Worm (Caenorhabditis elegans) whole organism, L3 larva: Measurements from ENCODE around the gene Y7A5A.6.

Experiments
- R02D3.7 ChIP-seq: fragments of 150-350 bp; optimal IDR thresholded peaks from 2 replicates; lab custom pipeline; 2014; ENCODE audit warnings: missing biosample characterization, missing genetic modification characterization
- ZK546.5 ChIP-seq: sonication (generic microtip); optimal IDR thresholded peaks from 2 replicates; lab custom pipeline; 2017; ENCODE audit warnings: missing biosample characterization, missing genetic modification characterization
- aly-2 ChIP-seq: fragments of 150-350 bp; optimal IDR thresholded peaks from 2 replicates; lab custom pipeline; 2014; ENCODE audit warnings: missing biosample characterization, missing genetic modification characterization
- ama-1 ChIP-seq: fragments of 150-350 bp; optimal IDR thresholded peaks from 2 replicates; lab custom pipeline; 2018
- ceh-16 ChIP-seq: sonication (generic microtip); optimal IDR thresholded peaks from 2 replicates; lab custom pipeline; 2017; ENCODE audit warnings: missing biosample characterization, missing genetic modification characterization
- ceh-28 ChIP-seq: fragments of 150-350 bp; optimal IDR thresholded peaks from 2 replicates; lab custom pipeline; 2014; ENCODE audit warnings: missing biosample characterization, missing genetic modification reagents, missing genetic modification characterization
- ceh-82 ChIP-seq: fragments of 150-350 bp; optimal IDR thresholded peaks from 2 replicates; lab custom pipeline; 2014; ENCODE audit warnings: missing biosample characterization, missing genetic modification characterization
- ceh-9 ChIP-seq: sonication (generic microtip); optimal IDR thresholded peaks from 2 replicates; lab custom pipeline; 2018; ENCODE audit warnings: missing biosample characterization, missing genetic modification characterization
- daf-12 ChIP-seq: fragments of 150-350 bp; optimal IDR thresholded peaks from 2 replicates; lab custom pipeline; 2014; ENCODE audit warnings: missing biosample characterization, missing genetic modification reagents, missing genetic modification characterization
- egl-27 ChIP-seq: sonication (generic microtip); optimal IDR thresholded peaks from 4 replicates; lab custom pipeline; 2017; ENCODE audit warnings: missing biosample characterization, missing genetic modification reagents, missing genetic modification characterization
- egl-5 ChIP-seq: fragments of 150-350 bp; optimal IDR thresholded peaks from 2 replicates; lab custom pipeline; 2017; ENCODE audit warnings: missing biosample characterization, missing genetic modification reagents, missing genetic modification characterization, inconsistent platforms
- elt-2 ChIP-seq: sonication (generic microtip); optimal IDR thresholded peaks from 2 replicates; lab custom pipeline; 2016; ENCODE audit warnings: missing genetic modification reagents, mild to moderate bottlenecking, missing genetic modification characterization, missing compliant biosample characterization
- elt-3 ChIP-seq, 3 experiments: fragments of 150-350 bp in 1 of 3; sonication (generic microtip) in 2 of 3; optimal IDR thresholded peaks; 2 replicates in 2 of 3; 4 replicates in 1 of 3; lab custom pipeline; 2014 to 2017; ENCODE audit warnings: missing biosample characterization in 3 of 3, missing genetic modification characterization in 3 of 3
- eor-1 ChIP-seq, 2 experiments: fragments of 150-350 bp; optimal IDR thresholded peaks; 2 replicates each; lab custom pipeline; 2014 to 2018; ENCODE audit warnings: missing biosample characterization in 2 of 2, missing genetic modification characterization in 2 of 2
- fos-1 ChIP-seq: fragments of 150-350 bp; optimal IDR thresholded peaks from 2 replicates; lab custom pipeline; 2014; ENCODE audit warnings: missing biosample characterization, missing genetic modification characterization
- jun-1 ChIP-seq: fragments of 150-350 bp; optimal IDR thresholded peaks from 2 replicates; lab custom pipeline; 2014; ENCODE audit warnings: missing biosample characterization, missing genetic modification reagents, missing genetic modification characterization
- lin-39 ChIP-seq: fragments of 150-350 bp; optimal IDR thresholded peaks from 2 replicates; lab custom pipeline; 2018; ENCODE audit warnings: missing biosample characterization, missing genetic modification reagents, missing genetic modification characterization
- lsy-12 ChIP-seq: sonication (generic microtip); optimal IDR thresholded peaks from 2 replicates; lab custom pipeline; 2016; ENCODE audit warnings: mild to moderate bottlenecking, missing genetic modification characterization, missing compliant biosample characterization
- mdl-1 ChIP-seq: fragments of 150-350 bp; optimal IDR thresholded peaks from 2 replicates; lab custom pipeline; 2014; ENCODE audit warnings: missing biosample characterization, missing genetic modification characterization
- mml-1 ChIP-seq: fragments of 150-350 bp; sonication (generic microtip); optimal IDR thresholded peaks from 3 replicates; lab custom pipeline; 2014; ENCODE audit warnings: missing biosample characterization, missing genetic modification characterization
- nfya-1 ChIP-seq: sonication (generic microtip); optimal IDR thresholded peaks from 2 replicates; lab custom pipeline; 2017; ENCODE audit warnings: missing genetic modification characterization, mild to moderate bottlenecking, missing compliant biosample characterization, antibody characterized with exemption, moderate library complexity; ENCODE audit not compliant: insufficient read depth
- nhr-12 ChIP-seq: fragments of 150-350 bp; optimal IDR thresholded peaks from 2 replicates; lab custom pipeline; 2014; ENCODE audit warnings: missing biosample characterization, missing genetic modification characterization
- nhr-237 ChIP-seq: fragments of 150-350 bp; optimal IDR thresholded peaks from 2 replicates; lab custom pipeline; 2014; ENCODE audit warnings: missing biosample characterization, missing genetic modification characterization
- nhr-43 ChIP-seq: sonication (generic microtip); optimal IDR thresholded peaks from 2 replicates; lab custom pipeline; 2016; ENCODE audit warnings: mild to moderate bottlenecking, missing genetic modification characterization, missing compliant biosample characterization; ENCODE audit not compliant: poor library complexity, severe bottlenecking
- nhr-67 ChIP-seq: fragments of 150-350 bp; optimal IDR thresholded peaks from 2 replicates; lab custom pipeline; 2014; ENCODE audit warnings: missing biosample characterization, missing genetic modification characterization
- nhr-76 ChIP-seq: fragments of 150-350 bp; sonication (generic microtip); optimal IDR thresholded peaks from 5 replicates; lab custom pipeline; 2014; ENCODE audit warnings: missing biosample characterization, missing genetic modification characterization
- nhr-77 ChIP-seq: fragments of 150-350 bp; optimal IDR thresholded peaks from 2 replicates; lab custom pipeline; 2014; ENCODE audit warnings: missing biosample characterization, missing genetic modification characterization
- pha-4 ChIP-seq: fragments of 150-350 bp; optimal IDR thresholded peaks from 2 replicates; lab custom pipeline; 2014; ENCODE audit warnings: missing biosample characterization, missing genetic modification reagents, missing genetic modification characterization
- pqm-1 ChIP-seq: fragments of 150-350 bp; optimal IDR thresholded peaks from 2 replicates; lab custom pipeline; 2017; ENCODE audit warnings: missing biosample characterization, missing genetic modification characterization, inconsistent platforms
- sea-2 ChIP-seq: fragments of 150-350 bp; sonication (generic microtip); optimal IDR thresholded peaks from 4 replicates; lab custom pipeline; 2014; ENCODE audit warnings: missing biosample characterization, missing genetic modification reagents, missing genetic modification characterization
- skn-1 ChIP-seq: fragments of 150-350 bp; optimal IDR thresholded peaks from 2 replicates; lab custom pipeline; 2014; ENCODE audit warnings: missing biosample characterization, missing genetic modification characterization
- snpc-4 ChIP-seq: fragments of 150-350 bp; optimal IDR thresholded peaks from 2 replicates; lab custom pipeline; 2014; ENCODE audit warnings: missing biosample characterization, missing genetic modification characterization
- tbx-2 ChIP-seq: sonication (generic microtip); optimal IDR thresholded peaks from 2 replicates; lab custom pipeline; 2016; ENCODE audit warnings: mild to moderate bottlenecking, missing genetic modification characterization, missing compliant biosample characterization
- unc-39 ChIP-seq: sonication (generic microtip); optimal IDR thresholded peaks from 4 replicates; lab custom pipeline; 2017; ENCODE audit warnings: missing biosample characterization, missing genetic modification characterization
- unc-62 ChIP-seq: fragments of 150-350 bp; sonication (generic microtip); optimal IDR thresholded peaks from 4 replicates; lab custom pipeline; 2014; ENCODE audit warnings: missing biosample characterization, missing genetic modification reagents, missing genetic modification characterization
- zag-1 ChIP-seq: fragments of 150-350 bp; optimal IDR thresholded peaks from 2 replicates; lab custom pipeline; 2014; ENCODE audit warnings: missing biosample characterization, missing genetic modification characterization
- ztf-11 ChIP-seq: fragments of 150-350 bp; optimal IDR thresholded peaks from 2 replicates; lab custom pipeline; 2014; ENCODE audit warnings: missing biosample characterization, missing genetic modification characterization
- ztf-4 ChIP-seq: fragments of 150-350 bp; optimal IDR thresholded peaks from 2 replicates; lab custom pipeline; 2014; ENCODE audit warnings: missing biosample characterization, missing genetic modification characterization

Y7A5A.6 gene

ce11 chrX:15799595-15799994, at the start of gene Y7A5A.6:
Gene Y7A5A.6 (minus strand): TSS chrX:15799695.
- TF ChIP-seq egl-5 (no peak), ama-1 (lab: Kevin White, UChicago) (no peak), nhr-77 (tag; lab: Kevin White, UChicago) (no peak), aly-2 (tag; lab: Kevin White, UChicago) (no peak), lsy-12 (tag; lab: Kevin White, UChicago) (no peak), elt-2 (tag; lab: Kevin White, UChicago) (peak; percentile 50)

ce11 chrX:15848867-15849266, 49.4 kb upstream of the Y7A5A.6 start:
- TF ChIP-seq fos-1 (no peak), nhr-43 (tag; lab: Kevin White, UChicago) (no peak)
- TF ChIP-seq, all 47 proteins: peak for 0

ce11 chrX:15847543-15848087, 48.1 kb upstream of the Y7A5A.6 start, which contains the start of gene F59F4.3:
Gene F59F4.3 (minus strand): TSS chrX:15847593.
- peak; percentile 61 for TF ChIP-seq elt-2 (tag; lab: Kevin White, UChicago)
- peak; percentile 29 for TF ChIP-seq pha-4
- TF ChIP-seq jun-1: no peak

ce11 chrX:15846552-15846951, 47.1 kb upstream of the Y7A5A.6 start:
- TF ChIP-seq aly-2 (tag; lab: Kevin White, UChicago) (no peak), pqm-1 (peak; percentile 5), elt-2 (tag; lab: Kevin White, UChicago) (peak; percentile 71), nfya-1 (no peak), lin-39 (no peak)
- TF ChIP-seq, all 47 proteins: peak for 2

- no peak for TF ChIP-seq snpc-4 (tag; lab: Kevin White, UChicago)
- TF ChIP-seq R02D3.7: no peak
- TF ChIP-seq ZK546.5 (tag; lab: Kevin White, UChicago): no peak
- TF ChIP-seq ceh-16: no peak
- no peak for TF ChIP-seq skn-1 (tag; lab: Kevin White, UChicago)
- no peak for TF ChIP-seq ceh-82 (tag; lab: Kevin White, UChicago)
- TF ChIP-seq sea-2: no peak
- no peak for TF ChIP-seq lin-39
- TF ChIP-seq egl-5: no peak
- TF ChIP-seq pha-4: no peak
- TF ChIP-seq nhr-76 (tag; lab: Kevin White, UChicago): no peak
- TF ChIP-seq nhr-67 (tag; lab: Kevin White, UChicago): no peak
- TF ChIP-seq elt-3 (tag; optimal IDR thresholded peaks at IDR 0.05; lab: Kevin White, UChicago): no peak
- no peak for TF ChIP-seq ztf-11
- no peak for TF ChIP-seq nhr-12 (tag; lab: Kevin White, UChicago)
- TF ChIP-seq nhr-77 (tag; lab: Kevin White, UChicago): no peak
- TF ChIP-seq zag-1: no peak
- TF ChIP-seq nfya-1: no peak
- no peak for TF ChIP-seq elt-2 (tag; lab: Kevin White, UChicago)
- no peak for TF ChIP-seq jun-1
- TF ChIP-seq, all 47 proteins: peak for 0
These were observed 44.8 kb upstream of the Y7A5A.6 start for ce11 chrX:15844330-15844729.

ce11 chrX:15842492-15842891, 43.0 kb upstream of the Y7A5A.6 start:
- TF ChIP-seq nhr-43 (tag; lab: Kevin White, UChicago) (peak; percentile 87), pqm-1 (peak; percentile 87), elt-2 (tag; lab: Kevin White, UChicago) (peak; percentile 85), lsy-12 (tag; lab: Kevin White, UChicago) (peak; percentile 67), daf-12 (tag; lab: Kevin White, UChicago) (no peak), unc-39 (tag; lab: Kevin White, UChicago) (no peak), aly-2 (tag; lab: Kevin White, UChicago) (peak; percentile 21), pha-4 (peak; percentile 3), nhr-77 (tag; lab: Kevin White, UChicago) (peak; percentile 47), tbx-2 (tag; lab: Kevin White, UChicago) (peak; percentile 58), jun-1 (peak; percentile 61)

- TF ChIP-seq egl-27 (tag; lab: Kevin White, UChicago) (peak; percentile 94), mdl-1 (tag; lab: Kevin White, UChicago) (peak; percentile 95), unc-62 (GFP tag; lab: Kevin White, UChicago) (peak; percentile 98), ZK546.5 (tag; lab: Kevin White, UChicago) (peak; percentile 24), R02D3.7 (peak; percentile 91), eor-1 (tag; optimal IDR thresholded peaks at IDR 0.05; lab: Kevin White, UChicago) (no peak), ceh-16 (peak; percentile 11), tbx-2 (tag; lab: Kevin White, UChicago) (peak; percentile 96), nhr-237 (tag; lab: Kevin White, UChicago) (no peak), mml-1 (no peak), aly-2 (tag; lab: Kevin White, UChicago) (no peak), pqm-1 (peak; percentile 88), ceh-9 (no peak), sea-2 (peak; percentile 75), zag-1 (peak; percentile 79), unc-39 (tag; lab: Kevin White, UChicago) (no peak), ztf-4 (tag; lab: Kevin White, UChicago) (peak; percentile 91), ceh-28 (tag; lab: Kevin White, UChicago) (peak; percentile 96), skn-1 (tag; lab: Kevin White, UChicago) (peak; percentile 89), elt-3 (tag; optimal IDR thresholded peaks at IDR 0.05; lab: Kevin White, UChicago) (peak; percentile 77 to 95 (median 87))
These were observed 41.7 kb upstream of the Y7A5A.6 start, which contains the start of gene serp-1.1 for ce11 chrX:15841086-15841622. Gene serp-1.1 (plus strand): TSS chrX:15841572.
